Fruit fly (Drosophila melanogaster): Measurements from ENCODE around the gene Kyat.

dm6 chr3R:11775207-11775606, 47.1 kb downstream of the Kyat start:
- no peak for TF ChIP-seq psq (optimal IDR thresholded peaks at IDR 0.05)
- no peak for TF ChIP-seq h (optimal IDR thresholded peaks at IDR 0.05)
- TF ChIP-seq ttk (optimal IDR thresholded peaks at IDR 0.05) = no peak
- no peak for TF ChIP-seq Myc (optimal IDR thresholded peaks at IDR 0.05)
